Worm (Caenorhabditis elegans): Measurements from ENCODE around the gene zipt-2.1.

Gene zipt-2.1

ce11 chrIV:10773811-10774210, 25.6 kb upstream of the zipt-2.1 start, which contains the start of gene inpp-1:
inpp-1 (minus strand) TSS chrIV:10773911.
- TF ChIP-seq ceh-9 (tag; optimal IDR thresholded peaks at IDR 0.05) (no peak), odd-2 (tag; optimal IDR thresholded peaks at IDR 0.05) (no peak), eyg-1 (tag; optimal IDR thresholded peaks at IDR 0.05) (no peak), ttx-3 (tag; optimal IDR thresholded peaks at IDR 0.05) (no peak)

DNA sequence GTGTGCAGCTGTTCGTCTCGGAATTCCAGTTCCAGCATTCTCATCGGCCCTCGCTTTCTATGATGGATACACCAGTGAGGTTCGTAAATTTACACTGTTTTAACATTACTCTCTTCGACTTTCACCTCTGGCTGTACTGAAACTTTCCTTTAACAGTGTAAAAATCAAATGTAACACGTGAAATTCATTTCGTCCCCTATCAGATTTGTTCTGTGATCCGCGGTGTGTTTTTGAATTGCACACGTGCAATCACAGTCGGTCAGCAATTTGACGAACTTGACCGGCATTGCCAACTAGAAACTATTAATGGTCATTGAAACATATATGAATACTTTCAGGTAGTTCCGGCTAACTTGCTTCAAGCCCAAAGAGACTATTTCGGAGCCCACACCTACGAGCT, 22.4 kb upstream of the zipt-2.1 start:
- TF ChIP-seq K09A11.1 (tag; optimal IDR thresholded peaks at IDR 0.05; ENCODE audit: insufficient read depth): no peak
- TF ChIP-seq dve-1 (tag; optimal IDR thresholded peaks at IDR 0.05): no peak
- no peak for TF ChIP-seq ceh-34 (tag; optimal IDR thresholded peaks at IDR 0.05)
- no peak for TF ChIP-seq odd-2 (tag; optimal IDR thresholded peaks at IDR 0.05)
- no peak for TF ChIP-seq tbx-7 (tag; optimal IDR thresholded peaks at IDR 0.05)
- no peak for TF ChIP-seq hlh-13 (GFP tag; optimal IDR thresholded peaks at IDR 0.05)
- no peak for TF ChIP-seq ztf-16 (tag; optimal IDR thresholded peaks at IDR 0.05)
- no peak for TF ChIP-seq pha-4 (tag; optimal IDR thresholded peaks at IDR 0.05)
- no peak for TF ChIP-seq che-1 (tag; optimal IDR thresholded peaks at IDR 0.05)
- no peak for TF ChIP-seq hlh-30 (tag; optimal IDR thresholded peaks at IDR 0.05; ENCODE audit: insufficient read depth)
- no peak for TF ChIP-seq pat-9 (tag; optimal IDR thresholded peaks at IDR 0.05)
- TF ChIP-seq eyg-1 (tag; optimal IDR thresholded peaks at IDR 0.05): no peak
- no peak for TF ChIP-seq unc-3 (GFP tag; conservative IDR thresholded peaks at IDR 0.05)
- no peak for TF ChIP-seq unc-3 (tag; optimal IDR thresholded peaks at IDR 0.05)
- TF ChIP-seq pros-1 (tag; optimal IDR thresholded peaks at IDR 0.05): no peak
- TF ChIP-seq ceh-9 (tag; optimal IDR thresholded peaks at IDR 0.05): no peak
- no peak for TF ChIP-seq unc-86 (tag; optimal IDR thresholded peaks at IDR 0.05)
- no peak for TF ChIP-seq ceh-24 (tag; optimal IDR thresholded peaks at IDR 0.05)
- TF ChIP-seq pag-3 (tag; optimal IDR thresholded peaks at IDR 0.05; ENCODE audit: borderline replicate concordance): no peak
- no peak for TF ChIP-seq ceh-6 (GFP tag; optimal IDR thresholded peaks at IDR 0.05)
- TF ChIP-seq Y22D7AL.16 (tag; optimal IDR thresholded peaks at IDR 0.05): no peak

DNA sequence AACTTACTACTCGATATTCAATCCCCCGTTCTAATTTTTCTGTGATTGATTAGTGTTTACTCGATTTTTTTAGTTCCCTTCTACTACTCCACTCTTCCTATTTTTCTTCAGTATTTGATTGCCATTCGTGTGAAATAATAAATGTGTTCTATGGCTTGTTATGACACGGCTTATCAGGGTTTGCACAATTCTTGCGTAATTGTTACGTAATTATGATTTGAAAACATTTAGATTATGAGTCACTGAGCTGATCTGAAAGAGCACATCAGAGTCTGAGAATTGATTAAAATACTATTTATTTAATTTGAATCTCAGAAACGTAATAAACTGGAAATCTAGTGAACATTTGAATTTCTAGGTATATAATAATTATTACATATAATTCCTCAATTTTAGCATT, 21.9 kb upstream of the zipt-2.1 start:
- no peak for TF ChIP-seq K02D7.2 (tag; optimal IDR thresholded peaks at IDR 0.05)
- peak; percentile 89 for TF ChIP-seq elt-2 (tag; optimal IDR thresholded peaks at IDR 0.05)

DNA sequence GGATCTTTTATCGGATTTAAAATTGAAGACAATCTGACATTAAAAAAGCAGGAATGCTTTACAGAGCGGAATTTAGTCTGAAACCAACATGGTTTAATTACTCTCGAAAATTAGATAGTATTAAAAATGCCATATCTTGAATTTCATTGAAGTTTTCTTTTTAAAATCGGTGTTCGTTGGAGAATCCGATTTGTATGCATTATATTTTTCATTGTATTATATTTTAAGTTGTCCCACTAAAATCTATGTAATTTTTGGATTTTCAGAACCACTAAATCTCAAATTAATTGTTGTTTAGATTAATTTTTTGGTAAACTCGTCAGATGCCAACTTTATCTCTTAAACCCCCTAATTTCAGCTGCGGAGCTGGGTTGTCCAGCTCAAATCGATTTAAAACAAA, 20.9 kb upstream of the zipt-2.1 start:
- TF ChIP-seq unc-86 (tag; optimal IDR thresholded peaks at IDR 0.05) (no peak), ceh-34 (tag; optimal IDR thresholded peaks at IDR 0.05) (no peak), ceh-22 (tag; optimal IDR thresholded peaks at IDR 0.05) (no peak), ceh-19 (GFP tag; optimal IDR thresholded peaks at IDR 0.05) (no peak), hlh-30 (tag; optimal IDR thresholded peaks at IDR 0.05; ENCODE audit: insufficient read depth) (no peak), nhr-232 (tag; optimal IDR thresholded peaks at IDR 0.05) (no peak), lim-6 (tag; optimal IDR thresholded peaks at IDR 0.05) (no peak), pag-3 (tag; optimal IDR thresholded peaks at IDR 0.05; ENCODE audit: borderline replicate concordance) (no peak), elt-2 (tag; optimal IDR thresholded peaks at IDR 0.05) (no peak), ceh-45 (GFP tag; IDR thresholded peaks at IDR 0.05) (no peak), ztf-16 (tag; optimal IDR thresholded peaks at IDR 0.05) (no peak)

- no peak for TF ChIP-seq pax-1 (tag; optimal IDR thresholded peaks at IDR 0.05)
- no peak for TF ChIP-seq C08G9.2 (tag; optimal IDR thresholded peaks at IDR 0.05)
- TF ChIP-seq lim-6 (tag; optimal IDR thresholded peaks at IDR 0.05): no peak
- no peak for TF ChIP-seq ceh-30 (tag; optimal IDR thresholded peaks at IDR 0.05)
- TF ChIP-seq fkh-6 (tag; optimal IDR thresholded peaks at IDR 0.05): no peak
- TF ChIP-seq dve-1 (tag; optimal IDR thresholded peaks at IDR 0.05): no peak
Observed at ce11 chrIV:10779328-10779727, 20.1 kb upstream of the zipt-2.1 start.

All from whole organism, late embryonic.